Worm (Caenorhabditis elegans) whole organism, L4 larva: ENCODE results near the gene F28H6.6.

Experiments
- F10B5.3 ChIP-seq: sonication (generic microtip); optimal IDR thresholded peaks from 2 replicates; lab custom pipeline; 2016; ENCODE audit warnings: mild to moderate bottlenecking, missing genetic modification characterization, missing compliant biosample characterization
- F26F4.8 ChIP-seq: fragments of 200-800 bp; sonication (Bioruptor generic); conservative IDR thresholded peaks from 2 replicates; pipeline ENCODE4 v1.3.6; 2022; ENCODE audit warnings: missing genetic modification characterization, missing compliant biosample characterization
- F49E8.2 ChIP-seq: sonication (generic microtip); optimal IDR thresholded peaks from 2 replicates; lab custom pipeline; 2016; ENCODE audit warnings: missing compliant biosample characterization, mild to moderate bottlenecking, missing genetic modification characterization, borderline replicate concordance
- T20F7.1 ChIP-seq: fragments of 200-800 bp; sonication (Bioruptor generic); optimal IDR thresholded peaks from 2 replicates; lab custom pipeline; 2018; ENCODE audit warnings: mild to moderate bottlenecking, missing genetic modification characterization, missing compliant biosample characterization
- Y5F2A.4 ChIP-seq: fragments of 200-800 bp; sonication (Bioruptor generic); optimal IDR thresholded peaks from 2 replicates; lab custom pipeline; 2018; ENCODE audit warnings: mild to moderate bottlenecking, missing genetic modification characterization, missing compliant biosample characterization
- ZK337.2 ChIP-seq: fragments of 200-800 bp; sonication (Bioruptor generic); IDR thresholded peaks from 2 replicates; pipeline ENCODE4 v1.3.6; 2022; ENCODE audit warnings: missing genetic modification reagents, missing genetic modification characterization, missing compliant biosample characterization
- ctbp-1 ChIP-seq: fragments of 200-800 bp; sonication (Bioruptor generic); IDR thresholded peaks from 2 replicates; pipeline ENCODE4 v1.3.6; 2022; ENCODE audit warnings: missing genetic modification reagents, missing genetic modification characterization, missing compliant biosample characterization
- daf-16 ChIP-seq, 3 experiments: sonication (generic microtip); optimal IDR thresholded peaks; 2 replicates each; lab custom pipeline; 2016 to 2017; ENCODE audit warnings: missing genetic modification characterization in 3 of 3, missing genetic modification reagents in 3 of 3, mild to moderate bottlenecking in 2 of 3, missing compliant biosample characterization in 2 of 3, missing biosample characterization in 1 of 3, moderate library complexity in 1 of 3
- daf-8 ChIP-seq: fragments of 200-800 bp; sonication (Bioruptor generic); IDR thresholded peaks from 2 replicates; pipeline ENCODE4 v1.3.6; 2022; ENCODE audit warnings: missing genetic modification characterization, missing compliant biosample characterization
- dmd-6 ChIP-seq: fragments of 200-800 bp; sonication (Bioruptor generic); IDR thresholded peaks from 2 replicates; pipeline ENCODE4 v1.3.6; 2022; ENCODE audit warnings: missing genetic modification reagents, missing genetic modification characterization, missing compliant biosample characterization
- dmd-8 ChIP-seq: fragments of 200-800 bp; sonication (Bioruptor generic); IDR thresholded peaks from 2 replicates; pipeline ENCODE4 v1.3.6; 2022; ENCODE audit warnings: missing genetic modification characterization, missing compliant biosample characterization
- dmd-9 ChIP-seq: fragments of 200-800 bp; sonication (Bioruptor generic); IDR thresholded peaks from 2 replicates; pipeline ENCODE4 v1.3.6; 2022; ENCODE audit warnings: missing genetic modification reagents, missing genetic modification characterization, missing compliant biosample characterization
- dpl-1 ChIP-seq: fragments of 150-350 bp; optimal IDR thresholded peaks from 2 replicates; lab custom pipeline; 2014; ENCODE audit warnings: missing biosample characterization, missing genetic modification reagents, missing genetic modification characterization
- dve-1 ChIP-seq: sonication (generic microtip); optimal IDR thresholded peaks from 2 replicates; lab custom pipeline; 2017; ENCODE audit warnings: antibody characterized with exemption, mild to moderate bottlenecking, missing genetic modification characterization, missing compliant biosample characterization; ENCODE audit not compliant: insufficient read depth
- egl-43 ChIP-seq: fragments of 200-800 bp; sonication (Bioruptor generic); IDR thresholded peaks from 2 replicates; pipeline ENCODE4 v1.3.6; 2022; ENCODE audit warnings: missing genetic modification reagents, missing genetic modification characterization, missing compliant biosample characterization
- fkh-10 ChIP-seq: fragments of 150-350 bp; optimal IDR thresholded peaks from 2 replicates; lab custom pipeline; 2014; ENCODE audit warnings: missing biosample characterization, missing genetic modification reagents, missing genetic modification characterization
- gei-8 ChIP-seq: fragments of 200-800 bp; sonication (Bioruptor generic); optimal IDR thresholded peaks from 2 replicates; lab custom pipeline; 2018; ENCODE audit warnings: mild to moderate bottlenecking, missing genetic modification characterization, missing compliant biosample characterization
- hlh-11 ChIP-seq: fragments of 200-800 bp; sonication (Bioruptor generic); optimal IDR thresholded peaks from 2 replicates; lab custom pipeline; 2018; ENCODE audit warnings: mild to moderate bottlenecking, missing genetic modification characterization, missing compliant biosample characterization
- lim-7 ChIP-seq: fragments of 200-800 bp; sonication (Bioruptor generic); IDR thresholded peaks from 2 replicates; pipeline ENCODE4 v1.3.6; 2022; ENCODE audit warnings: missing genetic modification characterization, missing compliant biosample characterization
- lin-1 ChIP-seq: fragments of 200-800 bp; sonication (Bioruptor generic); IDR thresholded peaks from 2 replicates; pipeline ENCODE4 v1.3.6; 2022; ENCODE audit warnings: missing genetic modification reagents, missing genetic modification characterization, missing compliant biosample characterization
- lin-29 ChIP-seq: fragments of 200-800 bp; sonication (Bioruptor generic); IDR thresholded peaks from 2 replicates; pipeline ENCODE4 v1.3.6; 2022; ENCODE audit warnings: missing genetic modification reagents, missing genetic modification characterization, missing compliant biosample characterization
- lin-38 ChIP-seq: fragments of 200-800 bp; sonication (Bioruptor generic); IDR thresholded peaks from 2 replicates; pipeline ENCODE4 v1.3.6; 2022; ENCODE audit warnings: missing genetic modification reagents, missing genetic modification characterization, missing compliant biosample characterization
- lsy-2 ChIP-seq, 2 experiments: fragments of 150-350 bp in 1 of 2; sonication (generic microtip) in 1 of 2; optimal IDR thresholded peaks; 2 replicates each; lab custom pipeline; 2014 to 2017; ENCODE audit warnings: missing biosample characterization in 2 of 2, missing genetic modification characterization in 2 of 2
- madf-5 ChIP-seq, 2 experiments: fragments of 200-800 bp; sonication (Bioruptor generic); IDR thresholded peaks; 2 replicates each; pipeline ENCODE4 v1.3.6; 2022; ENCODE audit warnings: missing compliant biosample characterization in 2 of 2, missing genetic modification characterization in 2 of 2
- madf-9 ChIP-seq: fragments of 200-800 bp; sonication (Bioruptor generic); conservative IDR thresholded peaks from 2 replicates; pipeline ENCODE4 v1.3.6; 2022; ENCODE audit warnings: missing genetic modification reagents, missing genetic modification characterization, missing compliant biosample characterization
- mdl-1 ChIP-seq, 2 experiments: fragments of 150-350 bp in 1 of 2; sonication (generic microtip) in 1 of 2; optimal IDR thresholded peaks; 2 replicates each; lab custom pipeline; 2014 to 2017; ENCODE audit warnings: missing biosample characterization in 2 of 2, missing genetic modification characterization in 2 of 2
- mep-1 ChIP-seq: fragments of 150-350 bp; sonication (generic microtip); optimal IDR thresholded peaks from 3 replicates; lab custom pipeline; 2014; ENCODE audit warnings: missing biosample characterization, missing genetic modification characterization
- mxl-2 ChIP-seq: fragments of 200-800 bp; sonication (Bioruptor generic); conservative IDR thresholded peaks from 2 replicates; pipeline ENCODE4 v1.3.6; 2022; ENCODE audit warnings: missing genetic modification reagents, missing genetic modification characterization, missing compliant biosample characterization
- nhr-11 ChIP-seq: fragments of 150-350 bp; optimal IDR thresholded peaks from 2 replicates; lab custom pipeline; 2014; ENCODE audit warnings: missing biosample characterization, missing genetic modification characterization
- nhr-237 ChIP-seq: sonication (generic microtip); optimal IDR thresholded peaks from 2 replicates; lab custom pipeline; 2017; ENCODE audit warnings: missing biosample characterization, missing genetic modification characterization
- nhr-25 ChIP-seq: sonication (generic microtip); optimal IDR thresholded peaks from 2 replicates; lab custom pipeline; 2017; ENCODE audit warnings: missing genetic modification characterization, mild to moderate bottlenecking, missing compliant biosample characterization, antibody characterized with exemption, moderate library complexity, borderline replicate concordance; ENCODE audit not compliant: insufficient read depth
- nhr-41 ChIP-seq: fragments of 200-800 bp; sonication (Bioruptor generic); IDR thresholded peaks from 2 replicates; pipeline ENCODE4 v1.3.6; 2022; ENCODE audit warnings: missing genetic modification reagents, missing genetic modification characterization, missing compliant biosample characterization
- nhr-42 ChIP-seq: fragments of 200-800 bp; sonication (Bioruptor generic); IDR thresholded peaks from 2 replicates; pipeline ENCODE4 v1.3.6; 2022; ENCODE audit warnings: missing genetic modification characterization, missing compliant biosample characterization
- nhr-76 ChIP-seq: fragments of 150-350 bp; optimal IDR thresholded peaks from 2 replicates; lab custom pipeline; 2014; ENCODE audit warnings: missing biosample characterization, missing genetic modification characterization
- nhr-77 ChIP-seq: fragments of 150-350 bp; optimal IDR thresholded peaks from 2 replicates; lab custom pipeline; 2014; ENCODE audit warnings: missing biosample characterization, missing genetic modification characterization
- pqm-1 ChIP-seq: sonication (generic microtip); optimal IDR thresholded peaks from 2 replicates; lab custom pipeline; 2017; ENCODE audit warnings: missing biosample characterization, missing genetic modification characterization
- rbr-2 ChIP-seq: sonication (generic microtip); optimal IDR thresholded peaks from 2 replicates; lab custom pipeline; 2016; ENCODE audit warnings: missing genotype, missing genetic modification characterization, missing compliant biosample characterization
- saeg-2 ChIP-seq: fragments of 200-800 bp; sonication (Bioruptor generic); IDR thresholded peaks from 2 replicates; pipeline ENCODE4 v1.3.6; 2022; ENCODE audit warnings: missing genetic modification reagents, missing genetic modification characterization, missing compliant biosample characterization
- set-16 ChIP-seq: fragments of 200-800 bp; sonication (Bioruptor generic); IDR thresholded peaks from 2 replicates; pipeline ENCODE4 v1.3.6; 2022; ENCODE audit warnings: missing genetic modification reagents, missing genetic modification characterization, missing compliant biosample characterization
- snpc-4 ChIP-seq: fragments of 150-350 bp; optimal IDR thresholded peaks from 2 replicates; lab custom pipeline; 2014; ENCODE audit warnings: missing biosample characterization, missing genetic modification characterization
- spr-1 ChIP-seq: sonication (generic microtip); optimal IDR thresholded peaks from 2 replicates; lab custom pipeline; 2016; ENCODE audit warnings: mild to moderate bottlenecking, missing genetic modification characterization, missing compliant biosample characterization
- spr-3 ChIP-seq: fragments of 200-800 bp; sonication (Bioruptor generic); optimal IDR thresholded peaks from 2 replicates; lab custom pipeline; 2018; ENCODE audit warnings: mild to moderate bottlenecking, missing genetic modification characterization, missing compliant biosample characterization
- tag-97 ChIP-seq: fragments of 200-800 bp; sonication (Bioruptor generic); IDR thresholded peaks from 2 replicates; pipeline ENCODE4 v1.3.6; 2022; ENCODE audit warnings: missing genetic modification characterization, missing compliant biosample characterization
- tra-1 ChIP-seq: fragments of 200-800 bp; sonication (Bioruptor generic); IDR thresholded peaks from 2 replicates; pipeline ENCODE4 v1.3.6; 2022; ENCODE audit warnings: missing genetic modification reagents, missing genetic modification characterization, missing compliant biosample characterization
- unc-130 ChIP-seq: sonication (generic microtip); optimal IDR thresholded peaks from 2 replicates; lab custom pipeline; 2016; ENCODE audit warnings: missing genetic modification reagents, missing genetic modification characterization, missing compliant biosample characterization
- unc-62 ChIP-seq, 3 experiments: fragments of 150-350 bp in 1 of 3; sonication (generic microtip); optimal IDR thresholded peaks in 2 of 3; peaks in 1 of 3; 1 replicate in 1 of 3; 2 replicates in 2 of 3; lab custom pipeline; 2014 to 2017; ENCODE audit warnings: missing biosample characterization in 3 of 3, missing genetic modification characterization in 3 of 3, missing genetic modification reagents in 3 of 3, missing genotype in 1 of 3
- zfp-3 ChIP-seq: fragments of 200-800 bp; sonication (Bioruptor generic); conservative IDR thresholded peaks from 2 replicates; pipeline ENCODE4 v1.3.6; 2022; ENCODE audit warnings: missing genetic modification reagents, missing genetic modification characterization, missing compliant biosample characterization
- zip-2 ChIP-seq: fragments of 150-350 bp; optimal IDR thresholded peaks from 2 replicates; lab custom pipeline; 2014; ENCODE audit warnings: missing biosample characterization, missing genetic modification characterization
- ztf-11 ChIP-seq: fragments of 150-350 bp; optimal IDR thresholded peaks from 2 replicates; lab custom pipeline; 2014; ENCODE audit warnings: missing biosample characterization, missing genetic modification characterization
- ztf-7 ChIP-seq: fragments of 150-350 bp; optimal IDR thresholded peaks from 2 replicates; lab custom pipeline; 2014; ENCODE audit warnings: missing biosample characterization, missing genetic modification characterization

The F28H6.6 gene

ce11 chrX:14101986-14102385 lies 23.7 kb downstream of the F28H6.6 start, which contains the start of gene F16B12.6 (continued):
- peak; percentile 46; the same call in 1 of the 2 replicates for TF ChIP-seq set-16 (GFP tag; lab: Robert Waterston, UW)
- TF ChIP-seq F26F4.8, result no peak
- TF ChIP-seq dve-1 (tag; lab: Kevin White, UChicago), result peak; percentile 78
- peak; percentile 52 for TF ChIP-seq nhr-25
- TF ChIP-seq lin-38 (GFP tag; lab: Robert Waterston, UW), result peak; percentile 91
- TF ChIP-seq lsy-2 (tag; optimal IDR thresholded peaks at IDR 0.05; lab: Kevin White, UChicago), result peak; percentile 32 to 84
- TF ChIP-seq spr-1 (tag; lab: Kevin White, UChicago), result no peak
- peak; percentile 90 for TF ChIP-seq dpl-1 (GFP tag; lab: Kevin White, UChicago)
- no peak for TF ChIP-seq T20F7.1 (GFP tag; lab: Kevin White, UChicago)
- no peak for TF ChIP-seq ZK337.2 (GFP tag; lab: Robert Waterston, UW)
- no peak for TF ChIP-seq F10B5.3
- TF ChIP-seq dmd-9 (GFP tag; lab: Robert Waterston, UW), result peak; percentile 18; the same call in 1 of the 2 replicates
- TF ChIP-seq pqm-1 (tag; lab: Kevin White, UChicago), result no peak
- peak; percentile 89 for TF ChIP-seq hlh-11
- no peak for TF ChIP-seq tra-1
- no peak for TF ChIP-seq tag-97 (GFP tag; lab: Robert Waterston, UW)
- peak; percentile 0 for TF ChIP-seq spr-3 (GFP tag; lab: Kevin White, UChicago)
- TF ChIP-seq ztf-7 (tag; lab: Kevin White, UChicago), result no peak
- TF ChIP-seq nhr-42 (GFP tag; lab: Robert Waterston, UW), result peak; percentile 11; the same call in 1 of the 2 replicates
- TF ChIP-seq Y5F2A.4 (GFP tag; lab: Kevin White, UChicago), result no peak
- TF ChIP-seq lin-1, result no peak
- TF ChIP-seq zfp-3 (GFP tag; lab: Robert Waterston, UW), result no peak
- TF ChIP-seq nhr-237, result no peak
- TF ChIP-seq daf-16 (GFP tag; optimal IDR thresholded peaks at IDR 0.05; lab: Kevin White, UChicago), result no peak
- peak; percentile 66 for TF ChIP-seq daf-16 (tag; optimal IDR thresholded peaks at IDR 0.05; lab: Kevin White, UChicago)
- TF ChIP-seq nhr-76 (tag; lab: Kevin White, UChicago), result no peak
- TF ChIP-seq lin-29, result 0 out of 2 replicates have a peak, but pooled peaks have one; percentile 28
- TF ChIP-seq egl-43 (GFP tag; lab: Robert Waterston, UW), result peak; percentile 59; the same call in 1 of the 2 replicates
- peak; percentile 60 for TF ChIP-seq dmd-6 (GFP tag; lab: Robert Waterston, UW)
- TF ChIP-seq nhr-41 (GFP tag; lab: Robert Waterston, UW), result no peak
- TF ChIP-seq unc-130, result no peak
- TF ChIP-seq lim-7 (GFP tag; lab: Robert Waterston, UW), result no peak
- TF ChIP-seq mxl-2 (GFP tag; lab: Robert Waterston, UW), result no peak
- no peak for TF ChIP-seq F49E8.2
- TF ChIP-seq madf-5 (GFP tag; IDR thresholded peaks at IDR 0.05; lab: Robert Waterston, UW), result no peak
- peak; percentile 85 for TF ChIP-seq mep-1
- TF ChIP-seq gei-8 (GFP tag; lab: Kevin White, UChicago), result no peak
- no peak for TF ChIP-seq ctbp-1 (GFP tag; lab: Robert Waterston, UW)
- no peak for TF ChIP-seq unc-62 (GFP tag; optimal IDR thresholded peaks at IDR 0.05 in 1 of 2; lab: Kevin White, UChicago)
- TF ChIP-seq unc-62 (tag; optimal IDR thresholded peaks at IDR 0.05; lab: Kevin White, UChicago), result no peak
- peak in 1 of 2 experiments; percentile 19 for TF ChIP-seq mdl-1 (tag; optimal IDR thresholded peaks at IDR 0.05; lab: Kevin White, UChicago)
- TF ChIP-seq dmd-8 (GFP tag; lab: Robert Waterston, UW), result no peak
- no peak for TF ChIP-seq snpc-4 (tag; lab: Kevin White, UChicago)
- no peak for TF ChIP-seq madf-9
- peak; percentile 57 for TF ChIP-seq nhr-11 (tag; lab: Kevin White, UChicago)
- TF ChIP-seq daf-8, result no peak
- no peak for TF ChIP-seq ztf-11 (tag; lab: Kevin White, UChicago)
- TF ChIP-seq rbr-2 (tag; lab: Kevin White, UChicago), result peak; percentile 79
- no peak for TF ChIP-seq saeg-2 (GFP tag; lab: Robert Waterston, UW)
- TF ChIP-seq nhr-77, result peak; percentile 43
- TF ChIP-seq fkh-10 (GFP tag; lab: Kevin White, UChicago), result peak; percentile 23
- TF ChIP-seq zip-2 (tag; lab: Kevin White, UChicago), result no peak
